Fruit fly (Drosophila melanogaster) ovary, adult (tissue): ENCODE results near the gene comm2.

Experiments used
- CG17801 ChIP-seq: fragments of 200-800 bp; optimal IDR thresholded peaks from 2 replicates; lab custom pipeline; 2019; ENCODE audit warnings: missing biosample characterization, mild to moderate bottlenecking, missing genetic modification characterization, moderate library complexity; ENCODE audit not compliant: partially characterized antibody

The comm2 gene

dm6 chr3L:15664199-15664794 lies 35.4 kb downstream of the comm2 start:
- no peak for TF ChIP-seq CG17801 (GFP tag; lab: Kevin White, UChicago)

dm6 chr3L:15662510-15662909 lies 37.1 kb downstream of the comm2 start:
- TF ChIP-seq CG17801 (GFP tag; lab: Kevin White, UChicago) = no peak

dm6 chr3L:15661567-15661966 lies 38.1 kb downstream of the comm2 start, which contains the start of gene CG43082:
CG43082 (plus strand) TSS chr3L:15661867.
- no peak for TF ChIP-seq CG17801 (GFP tag; lab: Kevin White, UChicago)

- no peak for TF ChIP-seq CG17801 (GFP tag; lab: Kevin White, UChicago)
Observed at dm6 chr3L:15660915-15661314, 38.7 kb downstream of the comm2 start, which contains the start of the genes Eig71Ej and Eig71Ek. Eig71Ej (minus strand) TSS chr3L:15661015. Eig71Ek (plus strand) TSS chr3L:15661248.

- TF ChIP-seq CG17801 (GFP tag; lab: Kevin White, UChicago) = no peak
Observed at dm6 chr3L:15659341-15659740, 40.3 kb downstream of the comm2 start, which contains the start of the genes Eig71Eh and Eig71Ei. Eig71Eh (minus strand) TSS chr3L:15659441. Eig71Ei (plus strand) TSS chr3L:15659707.

- TF ChIP-seq CG17801 (GFP tag; lab: Kevin White, UChicago) = no peak
Observed at dm6 chr3L:15657290-15657689, 42.4 kb downstream of the comm2 start, which contains the start of the genes Eig71Ef and Eig71Eg. Eig71Ef (minus strand) TSS chr3L:15657390. Eig71Eg (plus strand) TSS chr3L:15657628.

dm6 chr3L:15655910-15656309 lies 43.7 kb downstream of the comm2 start, which contains the start of gene Eig71Ee:
Eig71Ee (minus strand) TSS chr3L:15656010.
- no peak for TF ChIP-seq CG17801 (GFP tag; lab: Kevin White, UChicago)

dm6 chr3L:15652154-15652553 lies 47.5 kb downstream of the comm2 start, which contains the start of the genes Eig71Ec and Eig71Ed:
Eig71Ec (minus strand) TSS chr3L:15652254.
Eig71Ed (plus strand) TSS chr3L:15652537.
- no peak for TF ChIP-seq CG17801 (GFP tag; lab: Kevin White, UChicago)

- no peak for TF ChIP-seq CG17801 (GFP tag; lab: Kevin White, UChicago)
Observed at dm6 chr3L:15650552-15650951, 49.1 kb downstream of the comm2 start, which contains the start of gene CG43084. CG43084 (plus strand) TSS chr3L:15650852.

dm6 chr3L:15649561-15649960 lies 50.1 kb downstream of the comm2 start, which contains the start of the genes Eig71Ea and Eig71Eb:
Eig71Ea (minus strand) TSS chr3L:15649661.
Eig71Eb (plus strand) TSS chr3L:15649936.
- no peak for TF ChIP-seq CG17801 (GFP tag; lab: Kevin White, UChicago)

- TF ChIP-seq CG17801 (GFP tag; lab: Kevin White, UChicago) = no peak
Observed at dm6 chr3L:15647712-15648621, 51.7 kb downstream of the comm2 start, which contains the start of the genes comm3 and CG43083. comm3 (minus strand) TSS chr3L:15647762. CG43083 (plus strand) TSS chr3L:15648571.
